Fruit fly (Drosophila melanogaster) whole organism, embryonic: ENCODE measurements around the gene Mocs2A.
A peak's percentile ranks its signal among the peaks of the same experiment; 100 is the strongest.

Source experiments
- Aef1 ChIP-seq: fragments of 200-800 bp; sonication (Bioruptor generic); IDR thresholded peaks from 3 replicates; pipeline ENCODE4 v1.3.6; 2022; ENCODE audit warnings: missing biosample characterization, missing genetic modification characterization
- Atf-2 ChIP-seq: fragments of 200-800 bp; sonication (Bioruptor generic); optimal IDR thresholded peaks from 2 replicates; lab custom pipeline; 2016; ENCODE audit warnings: missing biosample characterization, missing genetic modification characterization
- Awh ChIP-seq: fragments of 200-800 bp; sonication (Bioruptor generic); IDR thresholded peaks from 2 replicates; pipeline ENCODE4, ENCODE4 v1.3.6; 2022; ENCODE audit warnings: missing biosample characterization, missing genetic modification characterization
- B-H2 ChIP-seq: fragments of 200-800 bp; sonication (Bioruptor generic); optimal IDR thresholded peaks from 2 replicates; lab custom pipeline; 2018; ENCODE audit warnings: missing biosample characterization, mild to moderate bottlenecking, missing genetic modification characterization
- CG10321 ChIP-seq: fragments of 200-800 bp; sonication (Bioruptor generic); IDR thresholded peaks from 2 replicates; pipeline ENCODE4 v1.3.6; 2022; ENCODE audit warnings: missing biosample characterization, missing genetic modification characterization
- CG10462 ChIP-seq: fragments of 200-800 bp; sonication (Bioruptor generic); optimal IDR thresholded peaks from 2 replicates; lab custom pipeline; 2016; ENCODE audit warnings: missing biosample characterization, missing genetic modification characterization
- CG10565 ChIP-seq: fragments of 200-800 bp; sonication (Bioruptor generic); optimal IDR thresholded peaks from 3 replicates; lab custom pipeline; 2016; ENCODE audit warnings: missing biosample characterization, mild to moderate bottlenecking, missing genetic modification characterization
- CG13775 ChIP-seq: fragments of 200-800 bp; sonication (Bioruptor generic); optimal IDR thresholded peaks from 3 replicates; lab custom pipeline; 2017; ENCODE audit warnings: missing biosample characterization, mild to moderate bottlenecking, missing genetic modification characterization
- CG14965 ChIP-seq: fragments of 200-800 bp; sonication (Bioruptor generic); optimal IDR thresholded peaks from 2 replicates; lab custom pipeline; 2016; ENCODE audit warnings: missing biosample characterization, missing genetic modification characterization, borderline replicate concordance
- CG16863 ChIP-seq: fragments of 200-800 bp; sonication (Bioruptor generic); optimal IDR thresholded peaks from 3 replicates; lab custom pipeline; 2016; ENCODE audit warnings: missing biosample characterization, missing genetic modification characterization
- CG17568 ChIP-seq: fragments of 200-800 bp; sonication (Bioruptor generic); optimal IDR thresholded peaks from 2 replicates; lab custom pipeline; 2018; ENCODE audit warnings: missing biosample characterization, mild to moderate bottlenecking, missing genetic modification characterization, moderate library complexity
- CG1832 ChIP-seq: fragments of 200-800 bp; sonication (Bioruptor generic); optimal IDR thresholded peaks from 2 replicates; lab custom pipeline; 2017; ENCODE audit warnings: missing biosample characterization, mild to moderate bottlenecking, missing genetic modification characterization, inconsistent platforms
- CG2889 ChIP-seq: fragments of 200-800 bp; sonication (Bioruptor generic); IDR thresholded peaks from 3 replicates; pipeline ENCODE4 v1.3.6; 2022; ENCODE audit warnings: missing biosample characterization, missing genetic modification characterization
- CG34224 ChIP-seq: fragments of 200-800 bp; sonication (Bioruptor generic); IDR thresholded peaks from 3 replicates; pipeline ENCODE4 v1.3.6; 2022; ENCODE audit warnings: missing biosample characterization, missing genetic modification characterization; ENCODE audit not compliant: partially characterized antibody
- CG4424 ChIP-seq: fragments of 200-800 bp; sonication (Bioruptor generic); optimal IDR thresholded peaks from 3 replicates; lab custom pipeline; 2016; ENCODE audit warnings: missing biosample characterization, missing genetic modification characterization
- CG6813 ChIP-seq: fragments of 200-800 bp; sonication (Bioruptor generic); optimal IDR thresholded peaks from 2 replicates; lab custom pipeline; 2017; ENCODE audit warnings: missing biosample characterization, missing genetic modification characterization, mild to moderate bottlenecking, moderate library complexity, missing genetic modification reagents
- CG7271 ChIP-seq: fragments of 200-800 bp; sonication (Bioruptor generic); optimal IDR thresholded peaks from 2 replicates; lab custom pipeline; 2018; ENCODE audit warnings: missing biosample characterization, mild to moderate bottlenecking, missing genetic modification characterization, moderate library complexity
- CG7928 ChIP-seq: fragments of 200-800 bp; sonication (Bioruptor generic); optimal IDR thresholded peaks from 2 replicates; lab custom pipeline; 2017; ENCODE audit warnings: missing biosample characterization, mild to moderate bottlenecking, missing genetic modification characterization
- CG8089 ChIP-seq: fragments of 200-800 bp; sonication (Bioruptor generic); optimal IDR thresholded peaks from 3 replicates; lab custom pipeline; 2016; ENCODE audit warnings: missing biosample characterization, missing genetic modification characterization
- CoRest ChIP-seq: fragments of 200-800 bp; sonication (Bioruptor generic); optimal IDR thresholded peaks from 3 replicates; lab custom pipeline; 2018; ENCODE audit warnings: missing biosample characterization, mild to moderate bottlenecking, missing genetic modification characterization, moderate library complexity
- CrebB ChIP-seq: fragments of 200-800 bp; sonication (Bioruptor generic); optimal IDR thresholded peaks from 3 replicates; lab custom pipeline; 2018; ENCODE audit warnings: missing biosample characterization, mild to moderate bottlenecking, missing genetic modification characterization
- D19A ChIP-seq: fragments of 200-800 bp; optimal IDR thresholded peaks from 3 replicates; lab custom pipeline; 2019; ENCODE audit warnings: missing biosample characterization, mild to moderate bottlenecking, missing genetic modification characterization, moderate library complexity
- D19B ChIP-seq: fragments of 200-800 bp; sonication (Bioruptor generic); optimal IDR thresholded peaks from 2 replicates; lab custom pipeline; 2017; ENCODE audit warnings: missing biosample characterization, mild to moderate bottlenecking, missing genetic modification characterization
- HmgD ChIP-seq: fragments of 200-800 bp; sonication (Bioruptor generic); optimal IDR thresholded peaks from 3 replicates; lab custom pipeline; 2016; ENCODE audit warnings: missing biosample characterization, missing genetic modification characterization
- MESR4 ChIP-seq: fragments of 200-800 bp; sonication (Bioruptor generic); optimal IDR thresholded peaks from 2 replicates; lab custom pipeline; 2018; ENCODE audit warnings: missing biosample characterization, mild to moderate bottlenecking, missing genetic modification characterization, moderate library complexity
- Med ChIP-seq: fragments of 200-800 bp; sonication (Bioruptor generic); peaks from one replicate; lab custom pipeline; 2016; ENCODE audit warnings: missing biosample characterization, missing genetic modification characterization, mild to moderate bottlenecking, inconsistent platforms, moderate library complexity
- Nf-YA ChIP-seq: fragments of 200-800 bp; sonication (Bioruptor generic); IDR thresholded peaks from 2 replicates; pipeline ENCODE4 v1.3.6; 2022; ENCODE audit warnings: missing biosample characterization, missing genetic modification characterization
- Scr ChIP-seq: fragments of 200-800 bp; sonication (Bioruptor generic); IDR thresholded peaks from 2 replicates; pipeline ENCODE4 v1.3.6; 2022; ENCODE audit warnings: missing biosample characterization, missing genetic modification characterization; ENCODE audit not compliant: partially characterized antibody
- Sry-β ChIP-seq: fragments of 200-800 bp; sonication (Bioruptor generic); optimal IDR thresholded peaks from 2 replicates; lab custom pipeline; 2018; ENCODE audit warnings: missing biosample characterization, mild to moderate bottlenecking, missing genetic modification characterization, moderate library complexity
- Xbp1 ChIP-seq: fragments of 200-800 bp; sonication (Bioruptor generic); optimal IDR thresholded peaks from 3 replicates; lab custom pipeline; 2016; ENCODE audit warnings: missing biosample characterization, mild to moderate bottlenecking, missing genetic modification characterization
- YL-1 ChIP-seq: fragments of 200-800 bp; sonication (Bioruptor generic); optimal IDR thresholded peaks from 3 replicates; lab custom pipeline; 2017; ENCODE audit warnings: missing biosample characterization, mild to moderate bottlenecking, missing genetic modification characterization
- ab ChIP-seq: fragments of 200-800 bp; sonication (Bioruptor generic); optimal IDR thresholded peaks from 2 replicates; lab custom pipeline; 2016; ENCODE audit warnings: missing biosample characterization, missing genetic modification characterization
- ac ChIP-seq: fragments of 200-800 bp; sonication (Bioruptor generic); optimal IDR thresholded peaks from 3 replicates; lab custom pipeline; 2017; ENCODE audit warnings: missing biosample characterization, mild to moderate bottlenecking, missing genetic modification characterization
- ase ChIP-seq: fragments of 200-800 bp; sonication (Bioruptor generic); IDR thresholded peaks from 3 replicates; pipeline ENCODE4 v1.3.6; 2022; ENCODE audit warnings: missing biosample characterization, missing genetic modification characterization
- ato ChIP-seq: fragments of 200-800 bp; sonication (Bioruptor generic); IDR thresholded peaks from 2 replicates; pipeline ENCODE4 v1.3.6; 2022; ENCODE audit warnings: missing biosample characterization, missing genetic modification characterization; ENCODE audit not compliant: partially characterized antibody
- az2 ChIP-seq: fragments of 200-800 bp; sonication (Bioruptor generic); optimal IDR thresholded peaks from 3 replicates; lab custom pipeline; 2016; ENCODE audit warnings: missing biosample characterization, missing genetic modification characterization
- bbx ChIP-seq: fragments of 200-800 bp; sonication (Bioruptor generic); IDR thresholded peaks from 2 replicates; pipeline ENCODE4 v1.3.6; 2022; ENCODE audit warnings: missing biosample characterization, missing genetic modification characterization; ENCODE audit not compliant: partially characterized antibody
- cad ChIP-seq: fragments of >200 bp; optimal IDR thresholded peaks from 2 replicates; lab custom pipeline; 2017; ENCODE audit warnings: missing biosample characterization, missing genetic modification characterization
- cg ChIP-seq: fragments of 200-800 bp; sonication (Bioruptor generic); optimal IDR thresholded peaks from 3 replicates; lab custom pipeline; 2019; ENCODE audit warnings: missing biosample characterization, mild to moderate bottlenecking, missing genetic modification characterization, moderate library complexity
- ftz-f1 ChIP-seq: fragments of 200-800 bp; sonication (Bioruptor generic); optimal IDR thresholded peaks from 2 replicates; lab custom pipeline; 2016; ENCODE audit warnings: missing biosample characterization, missing genetic modification characterization
- gsb-n ChIP-seq: fragments of 200-800 bp; sonication (Bioruptor generic); optimal IDR thresholded peaks from 3 replicates; lab custom pipeline; 2018; ENCODE audit warnings: missing biosample characterization, mild to moderate bottlenecking, missing genetic modification characterization
- ham ChIP-seq: fragments of 200-800 bp; sonication (Bioruptor generic); IDR thresholded peaks from 2 replicates; pipeline ENCODE4 v1.3.6; 2022; ENCODE audit warnings: missing biosample characterization, missing genetic modification characterization
- hkb ChIP-seq, 2 experiments: fragments of 200-800 bp in 1 of 2; fragments of >200 bp in 1 of 2; sonication (Bioruptor generic) in 1 of 2; IDR thresholded peaks in 1 of 2; optimal IDR thresholded peaks in 1 of 2; 2 replicates each; pipeline versions ENCODE4 v1.3.6 to Lab custom; 2017 to 2022; ENCODE audit warnings: missing biosample characterization in 1 of 2, missing genetic modification characterization in 1 of 2
- mld ChIP-seq: fragments of 200-800 bp; sonication (Bioruptor generic); IDR thresholded peaks from 3 replicates; pipeline ENCODE4 v1.3.6; 2022; ENCODE audit warnings: missing biosample characterization, missing genetic modification characterization; ENCODE audit not compliant: partially characterized antibody
- row ChIP-seq: fragments of 200-800 bp; sonication (Bioruptor generic); IDR thresholded peaks from 3 replicates; pipeline ENCODE4 v1.3.6; 2022; ENCODE audit warnings: missing biosample characterization, missing genetic modification characterization
- sens ChIP-seq: fragments of 200-800 bp; sonication (Bioruptor generic); peaks from one replicate; lab custom pipeline; 2016; ENCODE audit warnings: missing biosample characterization, missing genetic modification characterization
- seq ChIP-seq: fragments of 200-800 bp; sonication (Bioruptor generic); IDR thresholded peaks from 2 replicates; pipeline ENCODE4 v1.3.6; 2022; ENCODE audit warnings: missing biosample characterization, missing genetic modification characterization
- tgo ChIP-seq: fragments of 200-800 bp; sonication (Bioruptor generic); IDR thresholded peaks from 3 replicates; pipeline ENCODE4 v1.3.6; 2022; ENCODE audit warnings: missing biosample characterization, missing genetic modification characterization

Mocs2A gene

DNA sequence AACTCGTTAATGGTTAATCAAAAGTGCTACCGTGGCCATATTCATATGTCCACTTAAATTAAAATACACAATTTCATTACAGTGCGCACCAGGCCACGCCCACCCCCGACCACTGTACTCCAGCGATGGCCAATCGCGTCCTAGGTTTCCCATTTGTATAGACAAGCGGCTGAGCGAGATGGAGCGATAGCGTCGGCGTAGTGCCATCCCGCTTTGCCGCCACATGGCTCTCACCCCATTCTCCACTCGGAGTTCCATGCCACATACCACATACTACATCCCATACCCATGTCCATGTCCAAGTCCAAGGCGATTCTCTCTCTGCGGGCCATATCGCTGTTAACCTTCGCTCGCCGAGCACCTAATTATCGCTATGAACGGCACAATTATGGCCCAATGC, 46.7 kb downstream of the Mocs2A start (continued):
- TF ChIP-seq seq (GFP tag; lab: Robert Waterston, UW): peak; percentile 44; the same call in 1 of the 2 replicates
- TF ChIP-seq CG13775 (GFP tag; lab: Kevin White, UChicago): no peak
- no peak for TF ChIP-seq mld (GFP tag; lab: Robert Waterston, UW)
- TF ChIP-seq CG17568 (GFP tag; lab: Kevin White, UChicago): no peak
- TF ChIP-seq bbx (GFP tag; lab: Robert Waterston, UW): peak; percentile 41; the same call in 1 of the 2 replicates
- TF ChIP-seq hkb (optimal IDR thresholded peaks at IDR 0.05; lab: Kevin White, UChicago): no peak
- TF ChIP-seq hkb (GFP tag; IDR thresholded peaks at IDR 0.05; lab: Robert Waterston, UW): peak; percentile 24; the same call in 1 of the 2 replicates
- TF ChIP-seq row: peak; percentile 20; the same call in 1 of the 3 replicates
- no peak for TF ChIP-seq Scr (GFP tag; lab: Robert Waterston, UW)
- peak; percentile 80 for TF ChIP-seq Med
- no peak for TF ChIP-seq HmgD
- TF ChIP-seq sens: peak; percentile 37
- peak; percentile 41; the same call in 1 of the 3 replicates for TF ChIP-seq CG34224 (GFP tag; lab: Robert Waterston, UW)
- no peak for TF ChIP-seq az2
- no peak for TF ChIP-seq tgo (GFP tag; lab: Robert Waterston, UW)
- no peak for TF ChIP-seq MESR4 (GFP tag; lab: Kevin White, UChicago)
- 0 out of 2 replicates have a peak, but pooled peaks have one; percentile 8 for TF ChIP-seq Awh
- TF ChIP-seq CG6813 (GFP tag; lab: Kevin White, UChicago): no peak
- TF ChIP-seq CG2889: no peak
- peak; percentile 98 for TF ChIP-seq CG10321
- peak; percentile 43 for TF ChIP-seq CoRest (tag; lab: Kevin White, UChicago)
- TF ChIP-seq ato (GFP tag; lab: Robert Waterston, UW): 0 out of 2 replicates have a peak, but pooled peaks have one; percentile 25
- TF ChIP-seq ftz-f1 (GFP tag; lab: Kevin White, UChicago): peak; percentile 39
- TF ChIP-seq CG1832 (GFP tag; lab: Kevin White, UChicago): peak; percentile 94
- no peak for TF ChIP-seq CG14965 (GFP tag; lab: Kevin White, UChicago)
- TF ChIP-seq cg (GFP tag; lab: Kevin White, UChicago): peak; percentile 40

- TF ChIP-seq sens (peak; percentile 44), ase (no peak), CG7271 (tag; lab: Kevin White, UChicago) (no peak), gsb-n (peak; percentile 94), CG7928 (GFP tag; lab: Kevin White, UChicago) (no peak), D19B (GFP tag; lab: Kevin White, UChicago) (peak; percentile 3), cad (GFP tag; lab: Kevin White, UChicago) (peak; percentile 43)
These were observed 48.5 kb downstream of the Mocs2A start for dm6 chr3R:25078665-25079064.

dm6 chr3R:25077280-25077820, 49.8 kb downstream of the Mocs2A start:
- TF ChIP-seq Nf-YA: no peak
- no peak for TF ChIP-seq Xbp1 (GFP tag; lab: Kevin White, UChicago)
- TF ChIP-seq CrebB (tag; lab: Kevin White, UChicago): no peak
- TF ChIP-seq CG4424 (GFP tag; lab: Kevin White, UChicago): no peak
- no peak for TF ChIP-seq CG10462 (GFP tag; lab: Kevin White, UChicago)
- TF ChIP-seq ac: peak; percentile 8
- TF ChIP-seq CG16863 (GFP tag; lab: Kevin White, UChicago): no peak
- no peak for TF ChIP-seq Aef1
- no peak for TF ChIP-seq YL-1 (GFP tag; lab: Kevin White, UChicago)
- TF ChIP-seq Sry-β (GFP tag; lab: Kevin White, UChicago): no peak
- TF ChIP-seq ham (GFP tag; lab: Robert Waterston, UW): no peak
- no peak for TF ChIP-seq D19A (tag; lab: Kevin White, UChicago)
- TF ChIP-seq CG10565 (GFP tag; lab: Kevin White, UChicago): no peak
- no peak for TF ChIP-seq Atf-2 (GFP tag; lab: Kevin White, UChicago)
- no peak for TF ChIP-seq B-H2 (GFP tag; lab: Kevin White, UChicago)
- TF ChIP-seq Awh: no peak
- no peak for TF ChIP-seq CG8089 (GFP tag; lab: Kevin White, UChicago)
- no peak for TF ChIP-seq ab (GFP tag; lab: Kevin White, UChicago)
